Fruit fly (Drosophila melanogaster): ENCODE data around the gene CG5895.
A peak's percentile ranks its signal among the peaks of the same experiment; 100 is the strongest.

CG5895 gene

dm6 chr3L:16051719-16052122, 16.4 kb downstream of the CG5895 start, which contains the start of gene Mbs (continued):
- TF ChIP-seq Dll (GFP tag; IDR thresholded peaks at IDR 0.05; ENCODE audit: partially characterized antibody) = peak; percentile 10; the same call in 3 of the 4 replicates
- no peak for TF ChIP-seq CG16815 (GFP tag; optimal IDR thresholded peaks at IDR 0.05)
- TF ChIP-seq lab (GFP tag; optimal IDR thresholded peaks at IDR 0.05) = peak; percentile 39
- TF ChIP-seq CG7745 (tag; optimal IDR thresholded peaks at IDR 0.05) = peak; percentile 69
- peak; percentile 12 for TF ChIP-seq Meics (GFP tag; optimal IDR thresholded peaks at IDR 0.05)
- no peak for TF ChIP-seq NC2β (GFP tag; optimal IDR thresholded peaks at IDR 0.05)
- TF ChIP-seq hth (optimal IDR thresholded peaks at IDR 0.05) = no peak
- peak; percentile 29 for TF ChIP-seq CG2712 (tag; optimal IDR thresholded peaks at IDR 0.05)
- TF ChIP-seq Med (GFP tag) = peak; percentile 85
- TF ChIP-seq ac (GFP tag; optimal IDR thresholded peaks at IDR 0.05) = no peak
- TF ChIP-seq so (GFP tag; IDR thresholded peaks at IDR 0.05) = peak; percentile 58; the same call in 1 of the 3 replicates
- TF ChIP-seq Fer1 (GFP tag; optimal IDR thresholded peaks at IDR 0.05) = no peak
- peak; percentile 43 for TF ChIP-seq stwl (tag; optimal IDR thresholded peaks at IDR 0.05)

DNA sequence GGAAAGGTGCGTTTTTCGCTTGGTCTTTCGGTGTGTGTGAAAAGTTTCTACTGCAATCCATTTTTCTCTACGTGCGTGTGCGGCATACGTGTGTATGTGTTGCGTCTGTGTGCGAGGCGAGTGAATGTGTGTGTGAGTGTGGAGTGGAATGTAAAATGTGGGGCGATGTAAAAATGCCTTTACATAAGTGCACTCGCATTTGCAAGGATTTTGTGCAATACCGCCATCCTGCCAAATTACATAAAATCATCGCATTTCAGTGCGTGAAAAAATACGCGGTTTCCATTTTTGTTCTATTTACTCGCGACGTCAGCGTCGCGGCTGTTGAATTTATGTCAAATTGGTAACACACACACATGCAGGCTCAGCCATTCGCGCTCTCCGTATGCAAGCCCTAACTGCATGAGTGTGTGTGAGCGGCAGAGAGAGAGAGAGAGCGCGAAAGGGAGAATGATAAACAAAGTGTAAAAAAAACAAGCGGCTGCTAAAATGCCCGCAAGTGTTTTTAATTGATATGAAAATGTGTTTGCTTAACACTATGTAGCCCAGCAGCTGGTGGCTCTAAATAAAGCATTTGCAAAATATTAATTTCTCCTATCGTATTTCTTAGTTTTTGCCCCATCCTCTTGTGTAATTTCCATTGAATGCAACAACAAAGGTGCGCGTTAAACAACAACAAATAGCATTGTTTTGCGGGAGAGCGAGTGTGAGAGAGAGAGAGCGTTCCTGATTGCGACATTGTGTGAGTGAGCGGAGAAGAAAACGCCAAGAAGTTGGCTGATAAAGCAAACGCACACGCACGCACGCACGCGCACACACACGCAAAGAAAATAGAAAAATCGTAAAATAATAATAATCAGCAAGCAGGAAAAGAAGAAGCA, 17.1 kb downstream of the CG5895 start:
- no peak for TF ChIP-seq CG6272 (GFP tag; IDR thresholded peaks at IDR 0.05)
- peak; percentile 77 for TF ChIP-seq Med (GFP tag)
- peak; percentile 1 for TF ChIP-seq Fer1 (GFP tag; optimal IDR thresholded peaks at IDR 0.05)
- TF ChIP-seq bbx (GFP tag; IDR thresholded peaks at IDR 0.05; ENCODE audit: partially characterized antibody) = 0 out of 2 replicates have a peak, but pooled peaks have one; percentile 10
- peak in 2 of 3 experiments; percentile 71 to 96 for TF ChIP-seq lola (GFP tag; optimal IDR thresholded peaks at IDR 0.05)
- no peak for TF ChIP-seq CG15269 (tag; optimal IDR thresholded peaks at IDR 0.05)
- peak; percentile 36 for TF ChIP-seq nom (GFP tag; optimal IDR thresholded peaks at IDR 0.05)
- TF ChIP-seq dmrt11E (tag; optimal IDR thresholded peaks at IDR 0.05) = no peak
- peak; percentile 12 for TF ChIP-seq CG34376 (GFP tag; optimal IDR thresholded peaks at IDR 0.05)
- peak in 1 of 3 experiments; percentile 91 for TF ChIP-seq Stat92E (GFP tag; optimal IDR thresholded peaks at IDR 0.05)
- no peak for TF ChIP-seq CG9932 (GFP tag; IDR thresholded peaks at IDR 0.05)
- TF ChIP-seq CG2202 (tag; optimal IDR thresholded peaks at IDR 0.05) = no peak
- TF ChIP-seq corto (GFP tag; optimal IDR thresholded peaks at IDR 0.05) = peak; percentile 26
- no peak for TF ChIP-seq jumu (GFP tag; optimal IDR thresholded peaks at IDR 0.05)
- TF ChIP-seq nmo (GFP tag; optimal IDR thresholded peaks at IDR 0.05) = peak; percentile 30
- no peak for TF ChIP-seq hkb (optimal IDR thresholded peaks at IDR 0.05)
- 0 out of 2 replicates have a peak, but pooled peaks have one; percentile 4 for TF ChIP-seq hkb (GFP tag; IDR thresholded peaks at IDR 0.05)
- no peak for TF ChIP-seq CG17612 (GFP tag; IDR thresholded peaks at IDR 0.05)
- TF ChIP-seq sens (GFP tag) = peak; percentile 80
- no peak for TF ChIP-seq CG32532 (GFP tag; IDR thresholded peaks at IDR 0.05)
- TF ChIP-seq ken (GFP tag; IDR thresholded peaks at IDR 0.05) = no peak
- TF ChIP-seq ranshi (GFP tag; IDR thresholded peaks at IDR 0.05) = no peak
- peak; percentile 33; the same call in 2 of the 3 replicates for TF ChIP-seq knrl (GFP tag; IDR thresholded peaks at IDR 0.05; ENCODE audit: partially characterized antibody)
- TF ChIP-seq Hmr (GFP tag; optimal IDR thresholded peaks at IDR 0.05) = peak; percentile 48
- no peak for TF ChIP-seq crol (GFP tag; IDR thresholded peaks at IDR 0.05)
- no peak for TF ChIP-seq CG7745 (tag; optimal IDR thresholded peaks at IDR 0.05)
- no peak for TF ChIP-seq Hey (tag; optimal IDR thresholded peaks at IDR 0.05)
- TF ChIP-seq Myb (GFP tag; optimal IDR thresholded peaks at IDR 0.05) = no peak
- no peak for TF ChIP-seq abd-A (tag; optimal IDR thresholded peaks at IDR 0.05)
- no peak for TF ChIP-seq repo (GFP tag; optimal IDR thresholded peaks at IDR 0.05)
- TF ChIP-seq Jarid2 (GFP tag; optimal IDR thresholded peaks at IDR 0.05) = no peak
- no peak for TF ChIP-seq ac (GFP tag; optimal IDR thresholded peaks at IDR 0.05)
- peak; percentile 70; the same call in 3 of the 4 replicates for TF ChIP-seq chinmo (GFP tag; IDR thresholded peaks at IDR 0.05; ENCODE audit: partially characterized antibody)
- no peak for TF ChIP-seq NFAT (GFP tag; IDR thresholded peaks at IDR 0.05)
- peak; percentile 19 for TF ChIP-seq CG12299 (tag; optimal IDR thresholded peaks at IDR 0.05)
- TF ChIP-seq CG8924 (tag; optimal IDR thresholded peaks at IDR 0.05) = peak; percentile 44
- TF ChIP-seq CG1233 (GFP tag; optimal IDR thresholded peaks at IDR 0.05) = no peak
